Fruit fly (Drosophila melanogaster) whole organism: ENCODE measurements around the gene CG5704.

Experiments
- CG8478 ChIP-seq: fragments of >200 bp; optimal IDR thresholded peaks from 2 replicates; lab custom pipeline; 2018; ENCODE audit warnings: inconsistent platforms
- pan ChIP-seq: fragments of >200 bp; optimal IDR thresholded peaks from 2 replicates; lab custom pipeline; 2017
- psq ChIP-seq: fragments of >200 bp; optimal IDR thresholded peaks from 2 replicates; lab custom pipeline; 2017
- usp ChIP-seq: fragments of >200 bp; optimal IDR thresholded peaks from 2 replicates; lab custom pipeline; 2017; ENCODE audit warnings: missing biosample characterization, missing genetic modification characterization, mixed read lengths

- TF ChIP-seq usp (GFP tag; lab: Kevin White, UChicago) (no peak), pan (no peak), CG8478 (no peak), psq (lab: Kevin White, UChicago) (no peak)
Measured at dm6 chr3L:2144355-2144754, 26.4 kb downstream of the CG5704 start.
